Worm (Caenorhabditis elegans) whole organism, midembryonic: ENCODE data around the gene sodh-2.

ENCODE experiments used
- cog-1 ChIP-seq: sonication (generic microtip); optimal IDR thresholded peaks from 2 replicates; lab custom pipeline; 2016; ENCODE audit warnings: missing genetic modification characterization, missing compliant biosample characterization
- med-1 ChIP-seq: sonication (generic microtip); optimal IDR thresholded peaks from 2 replicates; lab custom pipeline; 2017; ENCODE audit warnings: missing genetic modification characterization, mild to moderate bottlenecking, missing compliant biosample characterization, antibody characterized with exemption, missing genetic modification reagents; ENCODE audit not compliant: insufficient read depth

DNA sequence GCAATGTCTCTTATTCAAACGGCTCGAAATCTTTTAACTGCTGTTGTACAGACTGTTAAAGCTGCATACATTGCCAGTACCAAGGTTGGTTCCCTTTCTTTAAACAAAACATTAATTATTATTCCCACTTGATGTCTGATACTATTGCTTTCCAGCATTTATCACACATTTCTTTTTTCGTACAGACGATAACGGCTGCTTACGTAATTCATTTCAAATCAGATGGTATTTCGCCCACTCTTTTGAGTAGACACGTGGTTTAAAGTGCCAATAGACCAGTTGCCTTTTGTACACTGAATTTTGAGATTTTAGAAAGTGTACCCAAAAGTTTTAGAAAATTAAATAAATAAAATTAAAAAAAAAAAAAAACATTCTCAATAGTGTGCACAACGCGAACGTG, 41.6 kb downstream of the sodh-2 start:
- TF ChIP-seq cog-1 (tag; lab: Kevin White, UChicago) = no peak
- no peak for TF ChIP-seq med-1 (GFP tag; lab: Kevin White, UChicago)
